Worm (Caenorhabditis elegans) whole organism, L1 larva: ENCODE results near the gene ifg-1.

Source experiments
- C04F5.9 ChIP-seq: sonication (generic microtip); optimal IDR thresholded peaks from 2 replicates; lab custom pipeline; 2016; ENCODE audit warnings: missing genetic modification characterization, missing compliant biosample characterization
- alr-1 ChIP-seq: fragments of 200-800 bp; sonication (Bioruptor generic); optimal IDR thresholded peaks from 2 replicates; lab custom pipeline; 2018; ENCODE audit warnings: borderline replicate concordance, mild to moderate bottlenecking, missing genetic modification characterization, missing compliant biosample characterization
- aly-2 ChIP-seq: fragments of 150-350 bp; optimal IDR thresholded peaks from 2 replicates; lab custom pipeline; 2014; ENCODE audit warnings: missing biosample characterization, missing genetic modification characterization
- blmp-1 ChIP-seq: fragments of 150-350 bp; optimal IDR thresholded peaks from 2 replicates; lab custom pipeline; 2014; ENCODE audit warnings: missing biosample characterization, missing genetic modification characterization
- ceh-8 ChIP-seq: fragments of 200-800 bp; sonication (Bioruptor generic); optimal IDR thresholded peaks from 2 replicates; lab custom pipeline; 2018; ENCODE audit warnings: mild to moderate bottlenecking, missing genetic modification characterization, moderate library complexity, missing compliant biosample characterization
- ceh-88 ChIP-seq: fragments of 200-800 bp; sonication (Bioruptor generic); IDR thresholded peaks from 2 replicates; pipeline ENCODE4 v1.3.6; 2022; ENCODE audit warnings: missing genetic modification characterization, missing compliant biosample characterization
- dsc-1 ChIP-seq: sonication (generic microtip); optimal IDR thresholded peaks from 2 replicates; lab custom pipeline; 2016; ENCODE audit warnings: mild to moderate bottlenecking, missing genetic modification characterization, missing compliant biosample characterization
- efl-1 ChIP-seq, 4 experiments: fragments of 150-350 bp; optimal IDR thresholded peaks in 3 of 4; peaks in 1 of 4; 1 replicate in 1 of 4; 2 replicates in 3 of 4; lab custom pipeline; 2014; ENCODE audit warnings: missing biosample characterization in 2 of 4, missing genetic modification characterization in 2 of 4, missing genetic modification reagents in 2 of 4
- egl-13 ChIP-seq: sonication (generic microtip); optimal IDR thresholded peaks from 2 replicates; lab custom pipeline; 2016; ENCODE audit warnings: missing genotype, missing genetic modification reagents, missing genetic modification characterization, missing compliant biosample characterization
- elt-2 ChIP-seq: sonication (generic microtip); optimal IDR thresholded peaks from 2 replicates; lab custom pipeline; 2016; ENCODE audit warnings: missing genetic modification characterization, mild to moderate bottlenecking, inconsistent platforms, missing compliant biosample characterization, missing genetic modification reagents
- elt-3 ChIP-seq, 6 experiments: fragments of 150-350 bp in 1 of 6; sonication (generic microtip); optimal IDR thresholded peaks; 2 replicates each; lab custom pipeline; 2017 to 2018; ENCODE audit warnings: missing biosample characterization in 6 of 6, missing genetic modification characterization in 6 of 6, inconsistent platforms in 1 of 6
- grh-1 ChIP-seq: fragments of 200-800 bp; sonication (Bioruptor generic); IDR thresholded peaks from 2 replicates; pipeline ENCODE4 v1.3.6; 2022; ENCODE audit warnings: missing genetic modification reagents, missing genetic modification characterization, missing compliant biosample characterization
- hlh-4 ChIP-seq: sonication (generic microtip); optimal IDR thresholded peaks from 2 replicates; lab custom pipeline; 2016; ENCODE audit warnings: mild to moderate bottlenecking, missing genetic modification characterization, missing compliant biosample characterization
- hpl-2 ChIP-seq: fragments of 150-350 bp; optimal IDR thresholded peaks from 2 replicates; lab custom pipeline; 2014; ENCODE audit warnings: missing biosample characterization, missing genetic modification reagents, missing genetic modification characterization
- lin-13 ChIP-seq: fragments of 150-350 bp; optimal IDR thresholded peaks from 2 replicates; lab custom pipeline; 2014; ENCODE audit warnings: missing biosample characterization, missing genetic modification reagents, missing genetic modification characterization
- lin-14 ChIP-seq: fragments of 200-800 bp; sonication (Bioruptor generic); optimal IDR thresholded peaks from 2 replicates; lab custom pipeline; 2018; ENCODE audit warnings: mild to moderate bottlenecking, missing genetic modification characterization, moderate library complexity, missing compliant biosample characterization
- lin-35 ChIP-seq, 2 experiments: fragments of 150-350 bp; optimal IDR thresholded peaks; 2 replicates each; lab custom pipeline; 2014; ENCODE audit warnings: missing biosample characterization in 2 of 2, missing genetic modification characterization in 2 of 2, missing genetic modification reagents in 2 of 2
- mab-9 ChIP-seq: fragments of 200-800 bp; sonication (Bioruptor generic); IDR thresholded peaks from 2 replicates; pipeline ENCODE4 v1.3.6; 2022; ENCODE audit warnings: missing genetic modification reagents, missing genetic modification characterization, missing compliant biosample characterization
- nhr-12 ChIP-seq: sonication (generic microtip); optimal IDR thresholded peaks from 2 replicates; lab custom pipeline; 2017; ENCODE audit warnings: missing biosample characterization, missing genetic modification characterization
- nhr-20 ChIP-seq: sonication (generic microtip); optimal IDR thresholded peaks from 2 replicates; lab custom pipeline; 2016; ENCODE audit warnings: mild to moderate bottlenecking, missing genetic modification characterization, missing compliant biosample characterization
- nhr-28 ChIP-seq: fragments of 150-350 bp; optimal IDR thresholded peaks from 2 replicates; lab custom pipeline; 2014; ENCODE audit warnings: missing biosample characterization, missing genetic modification characterization
- nhr-71 ChIP-seq: sonication (generic microtip); optimal IDR thresholded peaks from 2 replicates; lab custom pipeline; 2016; ENCODE audit warnings: mild to moderate bottlenecking, missing genetic modification characterization, moderate library complexity, missing compliant biosample characterization
- nhr-77 ChIP-seq: fragments of 150-350 bp; optimal IDR thresholded peaks from 2 replicates; lab custom pipeline; 2014; ENCODE audit warnings: missing biosample characterization, missing genetic modification characterization
- nhr-84 ChIP-seq: sonication (generic microtip); optimal IDR thresholded peaks from 2 replicates; lab custom pipeline; 2017; ENCODE audit warnings: missing biosample characterization, missing genetic modification characterization
- nhr-85 ChIP-seq: sonication (generic microtip); peaks from one replicate; lab custom pipeline; 2016; ENCODE audit warnings: missing genetic modification characterization, inconsistent platforms, missing compliant biosample characterization
- pag-3 ChIP-seq: sonication (generic microtip); optimal IDR thresholded peaks from 2 replicates; lab custom pipeline; 2017; ENCODE audit warnings: missing genetic modification characterization, mild to moderate bottlenecking, missing compliant biosample characterization, antibody characterized with exemption, borderline replicate concordance; ENCODE audit not compliant: insufficient read depth
- pqm-1 ChIP-seq: sonication (generic microtip); optimal IDR thresholded peaks from 3 replicates; lab custom pipeline; 2017; ENCODE audit warnings: missing biosample characterization, missing genetic modification characterization
- skn-1 ChIP-seq: fragments of 150-350 bp; optimal IDR thresholded peaks from 2 replicates; lab custom pipeline; 2014; ENCODE audit warnings: missing biosample characterization, missing genetic modification characterization
- unc-62 ChIP-seq: fragments of 150-350 bp; optimal IDR thresholded peaks from 2 replicates; lab custom pipeline; 2014; ENCODE audit warnings: missing biosample characterization, missing genetic modification reagents, missing genetic modification characterization
- unc-86 ChIP-seq: sonication (generic microtip); optimal IDR thresholded peaks from 2 replicates; lab custom pipeline; 2016; ENCODE audit warnings: missing genetic modification characterization, missing compliant biosample characterization
- vab-15 ChIP-seq: sonication (generic microtip); optimal IDR thresholded peaks from 2 replicates; lab custom pipeline; 2017; ENCODE audit warnings: missing genotype, mild to moderate bottlenecking, missing genetic modification characterization, missing compliant biosample characterization

ifg-1 gene

DNA sequence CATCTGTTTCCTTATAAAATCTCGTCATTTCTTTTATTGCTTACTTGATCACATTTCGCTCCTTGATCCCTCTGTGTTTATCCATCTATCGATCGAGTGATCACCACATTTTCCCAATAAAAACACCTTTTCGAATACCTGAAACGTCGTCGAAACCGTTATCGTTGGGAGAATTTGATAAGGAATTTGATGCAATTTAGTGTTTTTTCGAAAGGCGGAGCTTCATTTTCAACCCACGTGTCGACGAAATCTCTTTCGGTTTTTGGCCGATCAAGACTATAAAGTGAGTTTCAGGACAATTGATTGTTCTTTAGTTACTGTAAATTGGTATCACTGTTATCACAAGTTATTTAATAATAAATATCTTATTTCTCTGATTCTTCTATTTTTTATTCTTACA, 47.6 kb downstream of the ifg-1 start, which contains the start of gene srdh-1 (continued):
- TF ChIP-seq nhr-85 (tag; lab: Kevin White, UChicago) (peak; percentile 81), nhr-28 (tag; lab: Kevin White, UChicago) (no peak), efl-1 (optimal IDR thresholded peaks at IDR 0.05; lab: Kevin White, UChicago) (no peak), efl-1 (GFP tag; optimal IDR thresholded peaks at IDR 0.05 in 1 of 2; lab: Kevin White, UChicago) (peak in 1 of 2 experiments; percentile 51)

- TF ChIP-seq blmp-1 (tag; lab: Kevin White, UChicago) = peak; percentile 33
- TF ChIP-seq elt-3 (tag; optimal IDR thresholded peaks at IDR 0.05; lab: Kevin White, UChicago) = peak in 1 of 6 experiments; percentile 17
- TF ChIP-seq nhr-77 = no peak
- TF ChIP-seq mab-9 = no peak
- TF ChIP-seq nhr-20 (tag; lab: Kevin White, UChicago) = no peak
- TF ChIP-seq pqm-1 = peak; percentile 8
- TF ChIP-seq elt-2 (tag; lab: Kevin White, UChicago) = peak; percentile 73
- TF ChIP-seq lin-14 = peak; percentile 16
- TF ChIP-seq nhr-71 (tag; lab: Kevin White, UChicago) = no peak
- TF ChIP-seq efl-1 (optimal IDR thresholded peaks at IDR 0.05; lab: Kevin White, UChicago) = no peak
- peak in 1 of 2 experiments; percentile 45 for TF ChIP-seq efl-1 (GFP tag; optimal IDR thresholded peaks at IDR 0.05 in 1 of 2; lab: Kevin White, UChicago)
These were observed 49.5 kb downstream of the ifg-1 start for ce11 chrII:8266559-8266958.

DNA sequence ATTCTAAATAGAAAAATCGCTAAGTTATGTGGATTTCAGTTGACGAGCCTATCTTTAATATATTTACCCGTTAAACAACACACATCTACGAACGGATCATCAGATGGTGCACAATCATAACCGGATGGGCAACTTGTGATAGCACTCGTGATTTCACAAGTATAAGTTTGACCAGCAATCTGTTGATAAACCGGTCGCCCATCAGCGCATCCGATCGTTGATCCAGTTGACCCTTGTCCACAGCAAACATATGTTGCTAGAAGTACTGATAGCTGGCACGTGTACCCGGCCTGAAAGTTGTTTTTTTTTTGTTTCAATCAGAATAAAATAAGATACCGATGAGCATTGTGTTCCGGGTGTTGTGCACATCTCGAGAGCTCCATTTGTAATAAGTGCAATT, 50.7 kb downstream of the ifg-1 start:
- TF ChIP-seq unc-62 = no peak
- TF ChIP-seq C04F5.9 (tag; lab: Kevin White, UChicago) = no peak
- TF ChIP-seq lin-13 (GFP tag; lab: Kevin White, UChicago) = no peak
- TF ChIP-seq nhr-12 (tag; lab: Kevin White, UChicago) = no peak
- no peak for TF ChIP-seq ceh-8 (GFP tag; lab: Kevin White, UChicago)
- no peak for TF ChIP-seq unc-86
- peak in 1 of 2 experiments; percentile 1 for TF ChIP-seq lin-35 (GFP tag; optimal IDR thresholded peaks at IDR 0.05; lab: Kevin White, UChicago)
- TF ChIP-seq nhr-85 (tag; lab: Kevin White, UChicago) = peak; percentile 13
- no peak for TF ChIP-seq skn-1 (tag; lab: Kevin White, UChicago)
- TF ChIP-seq grh-1 (GFP tag; lab: Robert Waterston, UW) = peak; percentile 37; the same call in 1 of the 2 replicates
- no peak for TF ChIP-seq elt-2 (tag; lab: Kevin White, UChicago)
- no peak for TF ChIP-seq pag-3 (tag; lab: Kevin White, UChicago)
- TF ChIP-seq blmp-1 (tag; lab: Kevin White, UChicago) = peak; percentile 37
- TF ChIP-seq hlh-4 (tag; lab: Kevin White, UChicago) = no peak
- TF ChIP-seq, all 84 proteins: peak for 4

- no peak for TF ChIP-seq nhr-84 (tag; lab: Kevin White, UChicago)
- no peak for TF ChIP-seq hlh-4 (tag; lab: Kevin White, UChicago)
- no peak for TF ChIP-seq alr-1 (tag; lab: Kevin White, UChicago)
- TF ChIP-seq ceh-8 (GFP tag; lab: Kevin White, UChicago) = no peak
- no peak for TF ChIP-seq aly-2 (tag; lab: Kevin White, UChicago)
- TF ChIP-seq ceh-88 = no peak
- no peak for TF ChIP-seq egl-13 (tag; lab: Kevin White, UChicago)
- no peak for TF ChIP-seq pqm-1
- TF ChIP-seq vab-15 (tag; lab: Kevin White, UChicago) = no peak
- TF ChIP-seq dsc-1 (tag; lab: Kevin White, UChicago) = no peak
- no peak for TF ChIP-seq hpl-2 (GFP tag; lab: Kevin White, UChicago)
These were observed 52.3 kb downstream of the ifg-1 start, which contains the start of gene K01C8.2 for ce11 chrII:8269351-8269750. Gene K01C8.2 (minus strand): TSS chrII:8269451.

ce11 chrII:8269855-8270647, 53.0 kb downstream of the ifg-1 start, which contains the start of gene tdc-1:
Gene tdc-1 (plus strand): TSS chrII:8270597.
- no peak for TF ChIP-seq vab-15 (tag; lab: Kevin White, UChicago)
- TF ChIP-seq elt-2 (tag; lab: Kevin White, UChicago) = peak; percentile 20
- TF ChIP-seq lin-35 (GFP tag; optimal IDR thresholded peaks at IDR 0.05; lab: Kevin White, UChicago) = no peak
- TF ChIP-seq efl-1 (optimal IDR thresholded peaks at IDR 0.05; lab: Kevin White, UChicago) = no peak
- TF ChIP-seq efl-1 (GFP tag; optimal IDR thresholded peaks at IDR 0.05 in 1 of 2; lab: Kevin White, UChicago) = peak in 1 of 2 experiments; percentile 66
- TF ChIP-seq pag-3 (tag; lab: Kevin White, UChicago) = no peak
- TF ChIP-seq, all 84 proteins: peak for 2
